Worm (Caenorhabditis elegans) whole organism, L4 larva: Measurements from ENCODE around the gene M18.3.

Source experiments
- D1046.2 ChIP-seq: fragments of 200-800 bp; sonication (Bioruptor generic); IDR thresholded peaks from 2 replicates; pipeline ENCODE4 v1.3.6; 2022; ENCODE audit warnings: missing genetic modification characterization, missing compliant biosample characterization
- F44E2.7 ChIP-seq: fragments of 200-800 bp; sonication (Bioruptor generic); IDR thresholded peaks from 2 replicates; pipeline ENCODE4 v2.1.2; 2022; ENCODE audit warnings: missing genetic modification characterization, missing compliant biosample characterization
- R02D3.7 ChIP-seq: fragments of 150-350 bp; sonication (generic microtip); optimal IDR thresholded peaks from 3 replicates; lab custom pipeline; 2014; ENCODE audit warnings: missing biosample characterization, missing genetic modification characterization
- Y5F2A.4 ChIP-seq: fragments of 200-800 bp; sonication (Bioruptor generic); optimal IDR thresholded peaks from 2 replicates; lab custom pipeline; 2018; ENCODE audit warnings: mild to moderate bottlenecking, missing genetic modification characterization, missing compliant biosample characterization
- ama-1 ChIP-seq: fragments of 150-350 bp; optimal IDR thresholded peaks from 2 replicates; lab custom pipeline; 2014; ENCODE audit warnings: inconsistent platforms, mixed read lengths
- arid-1 ChIP-seq: fragments of 200-800 bp; sonication (Bioruptor generic); conservative IDR thresholded peaks from 2 replicates; pipeline ENCODE4 v1.3.6; 2022; ENCODE audit warnings: missing genetic modification reagents, missing genetic modification characterization, missing compliant biosample characterization
- attf-4 ChIP-seq: sonication (generic microtip); optimal IDR thresholded peaks from 3 replicates; lab custom pipeline; 2017; ENCODE audit warnings: missing biosample characterization, missing genetic modification characterization
- ceh-32 ChIP-seq: sonication (generic microtip); optimal IDR thresholded peaks from 2 replicates; lab custom pipeline; 2016; ENCODE audit warnings: mild to moderate bottlenecking, missing genetic modification characterization, missing compliant biosample characterization; ENCODE audit not compliant: poor library complexity
- ceh-44 ChIP-seq: fragments of 200-800 bp; sonication (Bioruptor generic); IDR thresholded peaks from 2 replicates; pipeline ENCODE4 v1.3.6; 2022; ENCODE audit warnings: missing genetic modification reagents, missing genetic modification characterization, missing compliant biosample characterization
- cey-2 ChIP-seq: sonication (generic microtip); optimal IDR thresholded peaks from 3 replicates; lab custom pipeline; 2017; ENCODE audit warnings: missing genetic modification characterization, mild to moderate bottlenecking, missing compliant biosample characterization, antibody characterized with exemption, borderline replicate concordance; ENCODE audit not compliant: insufficient read depth
- dmd-8 ChIP-seq: fragments of 200-800 bp; sonication (Bioruptor generic); IDR thresholded peaks from 2 replicates; pipeline ENCODE4 v1.3.6; 2022; ENCODE audit warnings: missing genetic modification characterization, missing compliant biosample characterization
- dpl-1 ChIP-seq: fragments of 150-350 bp; optimal IDR thresholded peaks from 2 replicates; lab custom pipeline; 2014; ENCODE audit warnings: missing biosample characterization, missing genetic modification reagents, missing genetic modification characterization
- duxl-1 ChIP-seq: sonication (generic microtip); optimal IDR thresholded peaks from 2 replicates; lab custom pipeline; 2016; ENCODE audit warnings: mild to moderate bottlenecking, missing genetic modification characterization, moderate library complexity, missing compliant biosample characterization; ENCODE audit not compliant: poor library complexity
- egl-27 ChIP-seq: sonication (generic microtip); optimal IDR thresholded peaks from 3 replicates; lab custom pipeline; 2017; ENCODE audit warnings: missing biosample characterization, missing genetic modification reagents, missing genetic modification characterization
- gei-8 ChIP-seq: fragments of 200-800 bp; sonication (Bioruptor generic); optimal IDR thresholded peaks from 2 replicates; lab custom pipeline; 2018; ENCODE audit warnings: mild to moderate bottlenecking, missing genetic modification characterization, missing compliant biosample characterization
- hif-1 ChIP-seq, 2 experiments: sonication (generic microtip); optimal IDR thresholded peaks; 2 replicates each; lab custom pipeline; 2016 to 2017; ENCODE audit warnings: missing compliant biosample characterization in 2 of 2, missing genetic modification characterization in 2 of 2, missing genetic modification reagents in 2 of 2, missing genotype in 2 of 2, mild to moderate bottlenecking in 1 of 2
- hlh-30 ChIP-seq: sonication (generic microtip); optimal IDR thresholded peaks from 2 replicates; lab custom pipeline; 2017; ENCODE audit warnings: antibody characterized with exemption, mild to moderate bottlenecking, missing genetic modification characterization, missing compliant biosample characterization; ENCODE audit not compliant: insufficient read depth
- hmg-1.1 ChIP-seq: fragments of 200-800 bp; sonication (Bioruptor generic); IDR thresholded peaks from 2 replicates; pipeline ENCODE4 v1.3.6; 2022; ENCODE audit warnings: missing genetic modification reagents, missing genetic modification characterization, missing compliant biosample characterization
- jun-1 ChIP-seq: fragments of 150-350 bp; optimal IDR thresholded peaks from 2 replicates; lab custom pipeline; 2014; ENCODE audit warnings: missing biosample characterization, missing genetic modification reagents, missing genetic modification characterization
- lim-7 ChIP-seq: fragments of 200-800 bp; sonication (Bioruptor generic); IDR thresholded peaks from 2 replicates; pipeline ENCODE4 v1.3.6; 2022; ENCODE audit warnings: missing genetic modification characterization, missing compliant biosample characterization
- lin-13 ChIP-seq: fragments of 150-350 bp; optimal IDR thresholded peaks from 2 replicates; lab custom pipeline; 2014; ENCODE audit warnings: missing biosample characterization, missing genetic modification reagents, missing genetic modification characterization
- lin-38 ChIP-seq: fragments of 200-800 bp; sonication (Bioruptor generic); IDR thresholded peaks from 2 replicates; pipeline ENCODE4 v1.3.6; 2022; ENCODE audit warnings: missing genetic modification reagents, missing genetic modification characterization, missing compliant biosample characterization
- lin-39 ChIP-seq: fragments of 150-350 bp; optimal IDR thresholded peaks from 2 replicates; lab custom pipeline; 2014; ENCODE audit warnings: missing biosample characterization, missing genetic modification reagents, missing genetic modification characterization
- lsy-2 ChIP-seq, 2 experiments: fragments of 150-350 bp in 1 of 2; sonication (generic microtip) in 1 of 2; optimal IDR thresholded peaks; 2 replicates each; lab custom pipeline; 2014 to 2017; ENCODE audit warnings: missing biosample characterization in 2 of 2, missing genetic modification characterization in 2 of 2
- mdl-1 ChIP-seq, 2 experiments: fragments of 150-350 bp in 1 of 2; sonication (generic microtip) in 1 of 2; optimal IDR thresholded peaks; 2 replicates each; lab custom pipeline; 2014 to 2017; ENCODE audit warnings: missing biosample characterization in 2 of 2, missing genetic modification characterization in 2 of 2
- mep-1 ChIP-seq: fragments of 150-350 bp; sonication (generic microtip); optimal IDR thresholded peaks from 3 replicates; lab custom pipeline; 2014; ENCODE audit warnings: missing biosample characterization, missing genetic modification characterization
- mxl-2 ChIP-seq: fragments of 200-800 bp; sonication (Bioruptor generic); conservative IDR thresholded peaks from 2 replicates; pipeline ENCODE4 v1.3.6; 2022; ENCODE audit warnings: missing genetic modification reagents, missing genetic modification characterization, missing compliant biosample characterization
- nhr-10 ChIP-seq: fragments of 150-350 bp; optimal IDR thresholded peaks from 2 replicates; lab custom pipeline; 2014; ENCODE audit warnings: missing biosample characterization, missing genetic modification characterization
- nhr-102 ChIP-seq: sonication (generic microtip); optimal IDR thresholded peaks from 2 replicates; lab custom pipeline; 2016; ENCODE audit warnings: mild to moderate bottlenecking, missing genetic modification characterization, moderate library complexity, missing compliant biosample characterization
- nhr-11 ChIP-seq: fragments of 150-350 bp; optimal IDR thresholded peaks from 2 replicates; lab custom pipeline; 2014; ENCODE audit warnings: missing biosample characterization, missing genetic modification characterization
- nhr-28 ChIP-seq: fragments of 150-350 bp; optimal IDR thresholded peaks from 2 replicates; lab custom pipeline; 2014; ENCODE audit warnings: missing biosample characterization, missing genetic modification characterization
- nhr-48 ChIP-seq: sonication (generic microtip); optimal IDR thresholded peaks from 2 replicates; lab custom pipeline; 2016; ENCODE audit warnings: mild to moderate bottlenecking, missing genetic modification characterization, missing compliant biosample characterization
- set-16 ChIP-seq: fragments of 200-800 bp; sonication (Bioruptor generic); IDR thresholded peaks from 2 replicates; pipeline ENCODE4 v1.3.6; 2022; ENCODE audit warnings: missing genetic modification reagents, missing genetic modification characterization, missing compliant biosample characterization
- vab-7 ChIP-seq: fragments of 200-800 bp; sonication (Bioruptor generic); IDR thresholded peaks from 2 replicates; pipeline ENCODE4 v1.3.6; 2022; ENCODE audit warnings: missing genetic modification reagents, missing genetic modification characterization, missing compliant biosample characterization
- zfp-3 ChIP-seq: fragments of 200-800 bp; sonication (Bioruptor generic); conservative IDR thresholded peaks from 2 replicates; pipeline ENCODE4 v1.3.6; 2022; ENCODE audit warnings: missing genetic modification reagents, missing genetic modification characterization, missing compliant biosample characterization
- zip-11 ChIP-seq: fragments of 200-800 bp; sonication (Bioruptor generic); IDR thresholded peaks from 2 replicates; pipeline ENCODE4 v1.3.6; 2022; ENCODE audit warnings: missing genetic modification characterization, missing compliant biosample characterization
- ztf-7 ChIP-seq: fragments of 150-350 bp; optimal IDR thresholded peaks from 2 replicates; lab custom pipeline; 2014; ENCODE audit warnings: missing biosample characterization, missing genetic modification characterization

The M18.3 gene

ce11 chrIV:12075497-12075896 lies 30.2 kb upstream of the M18.3 start, which contains the start of gene K08E4.7:
K08E4.7 (plus strand) TSS chrIV:12075797.
- TF ChIP-seq F44E2.7 (GFP tag; lab: Robert Waterston, UW) (no peak), set-16 (no peak), ceh-32 (tag; lab: Kevin White, UChicago) (no peak), ztf-7 (tag; lab: Kevin White, UChicago) (no peak), Y5F2A.4 (GFP tag; lab: Kevin White, UChicago) (no peak), hif-1 (tag; optimal IDR thresholded peaks at IDR 0.05; lab: Kevin White, UChicago) (no peak), ceh-44 (GFP tag; lab: Robert Waterston, UW) (no peak), duxl-1 (tag; lab: Kevin White, UChicago) (no peak), lin-13 (GFP tag; lab: Kevin White, UChicago) (no peak), nhr-10 (tag; lab: Kevin White, UChicago) (no peak), hlh-30 (tag; lab: Kevin White, UChicago) (no peak), attf-4 (tag; lab: Kevin White, UChicago) (no peak), mxl-2 (GFP tag; lab: Robert Waterston, UW) (no peak)

ce11 chrIV:12078112-12078812 lies 27.4 kb upstream of the M18.3 start, which contains the start of gene tmed-1:
tmed-1 (minus strand) TSS chrIV:12078162.
- TF ChIP-seq jun-1 (tag; lab: Kevin White, UChicago) (no peak), dmd-8 (GFP tag; lab: Robert Waterston, UW) (no peak), vab-7 (no peak), Y5F2A.4 (GFP tag; lab: Kevin White, UChicago) (no peak), ama-1 (lab: Kevin White, UChicago) (no peak), egl-27 (tag; lab: Kevin White, UChicago) (no peak), lin-39 (tag; lab: Kevin White, UChicago) (no peak), nhr-48 (no peak), zfp-3 (GFP tag; lab: Robert Waterston, UW) (no peak), cey-2 (tag; lab: Kevin White, UChicago) (no peak), zip-11 (GFP tag; lab: Robert Waterston, UW) (no peak), mxl-2 (GFP tag; lab: Robert Waterston, UW) (no peak), nhr-11 (tag; lab: Kevin White, UChicago) (no peak), attf-4 (tag; lab: Kevin White, UChicago) (no peak), lim-7 (GFP tag; lab: Robert Waterston, UW) (no peak), gei-8 (GFP tag; lab: Kevin White, UChicago) (no peak), arid-1 (no peak), nhr-102 (tag; lab: Kevin White, UChicago) (no peak)
- TF ChIP-seq, all 104 proteins: peak for 0

- TF ChIP-seq nhr-10 (tag; lab: Kevin White, UChicago) (no peak), dpl-1 (peak; percentile 69), ama-1 (lab: Kevin White, UChicago) (peak; percentile 48), mep-1 (tag; lab: Kevin White, UChicago) (peak; percentile 46), nhr-28 (tag; lab: Kevin White, UChicago) (peak; percentile 19), hif-1 (tag; optimal IDR thresholded peaks at IDR 0.05; lab: Kevin White, UChicago) (peak in 1 of 2 experiments; percentile 1), lsy-2 (tag; optimal IDR thresholded peaks at IDR 0.05; lab: Kevin White, UChicago) (peak in 1 of 2 experiments; percentile 64), hmg-1.1 (GFP tag; lab: Robert Waterston, UW) (0 out of 2 replicates have a peak, but pooled peaks have one; percentile 25), hlh-30 (tag; lab: Kevin White, UChicago) (peak; percentile 90), D1046.2 (no peak), mdl-1 (tag; optimal IDR thresholded peaks at IDR 0.05; lab: Kevin White, UChicago) (peak in 1 of 2 experiments; percentile 84), lin-38 (peak; percentile 81), R02D3.7 (tag; lab: Kevin White, UChicago) (no peak)
Observed at ce11 chrIV:12078907-12079523, 26.6 kb upstream of the M18.3 start, which contains the start of gene lex-1. lex-1 (plus strand) TSS chrIV:12079473.
